Worm (Caenorhabditis elegans) whole organism, late embryonic: Measurements from ENCODE around the gene Y25C1A.6.

Experiments
- T23F11.4 ChIP-seq: fragments of 200-800 bp; sonication (Bioruptor generic); optimal IDR thresholded peaks from 2 replicates; lab custom pipeline; 2018; ENCODE audit warnings: mild to moderate bottlenecking, missing genetic modification characterization, missing compliant biosample characterization
- Y22D7AL.16 ChIP-seq: sonication (generic microtip); optimal IDR thresholded peaks from 2 replicates; lab custom pipeline; 2016; ENCODE audit warnings: missing genetic modification characterization, missing compliant biosample characterization
- ahr-1 ChIP-seq: sonication (generic microtip); optimal IDR thresholded peaks from 2 replicates; lab custom pipeline; 2016; ENCODE audit warnings: missing genetic modification characterization, missing compliant biosample characterization
- ceh-14 ChIP-seq: sonication (generic microtip); optimal IDR thresholded peaks from 2 replicates; lab custom pipeline; 2016; ENCODE audit warnings: missing genotype, missing genetic modification characterization, missing compliant biosample characterization
- ceh-19 ChIP-seq: fragments of 200-800 bp; sonication (Bioruptor generic); optimal IDR thresholded peaks from 2 replicates; lab custom pipeline; 2018; ENCODE audit warnings: mild to moderate bottlenecking, missing genetic modification characterization, missing compliant biosample characterization
- ceh-2 ChIP-seq: sonication (generic microtip); optimal IDR thresholded peaks from 2 replicates; lab custom pipeline; 2016; ENCODE audit warnings: missing genotype, missing genetic modification characterization, missing compliant biosample characterization
- ceh-31 ChIP-seq: sonication (generic microtip); optimal IDR thresholded peaks from 2 replicates; lab custom pipeline; 2016; ENCODE audit warnings: missing genetic modification characterization, missing compliant biosample characterization
- ceh-45 ChIP-seq: fragments of 200-800 bp; sonication (Bioruptor generic); IDR thresholded peaks from 2 replicates; pipeline ENCODE4 v1.3.6; 2022; ENCODE audit warnings: missing genetic modification reagents, missing genetic modification characterization, missing compliant biosample characterization
- che-1 ChIP-seq: sonication (generic microtip); optimal IDR thresholded peaks from 2 replicates; lab custom pipeline; 2016; ENCODE audit warnings: mild to moderate bottlenecking, missing genetic modification characterization, missing compliant biosample characterization
- dve-1 ChIP-seq: sonication (generic microtip); optimal IDR thresholded peaks from 2 replicates; lab custom pipeline; 2017; ENCODE audit warnings: antibody characterized with exemption, mild to moderate bottlenecking, missing genetic modification characterization, missing compliant biosample characterization
- elt-2 ChIP-seq: sonication (generic microtip); optimal IDR thresholded peaks from 2 replicates; lab custom pipeline; 2016; ENCODE audit warnings: missing genetic modification reagents, missing genetic modification characterization, missing compliant biosample characterization
- elt-4 ChIP-seq: sonication (generic microtip); optimal IDR thresholded peaks from 2 replicates; lab custom pipeline; 2016; ENCODE audit warnings: missing genetic modification characterization, missing compliant biosample characterization
- eyg-1 ChIP-seq: sonication (generic microtip); optimal IDR thresholded peaks from 2 replicates; lab custom pipeline; 2016; ENCODE audit warnings: missing genotype, missing genetic modification characterization, missing compliant biosample characterization
- fkh-10 ChIP-seq: fragments of 150-350 bp; optimal IDR thresholded peaks from 2 replicates; lab custom pipeline; 2014; ENCODE audit warnings: missing biosample characterization, missing genetic modification reagents, missing genetic modification characterization
- fkh-6 ChIP-seq: sonication (generic microtip); optimal IDR thresholded peaks from 2 replicates; lab custom pipeline; 2016; ENCODE audit warnings: missing genetic modification characterization, missing compliant biosample characterization
- hlh-13 ChIP-seq: fragments of 200-800 bp; sonication (Bioruptor generic); optimal IDR thresholded peaks from 2 replicates; lab custom pipeline; 2018; ENCODE audit warnings: mild to moderate bottlenecking, missing genetic modification characterization, missing compliant biosample characterization
- hlh-30 ChIP-seq: sonication (generic microtip); optimal IDR thresholded peaks from 2 replicates; lab custom pipeline; 2017; ENCODE audit warnings: antibody characterized with exemption, missing genetic modification characterization, missing compliant biosample characterization; ENCODE audit not compliant: insufficient read depth
- hlh-6 ChIP-seq: sonication (generic microtip); optimal IDR thresholded peaks from 2 replicates; lab custom pipeline; 2016; ENCODE audit warnings: missing genotype, missing genetic modification characterization, missing compliant biosample characterization
- lin-11 ChIP-seq: fragments of 200-800 bp; sonication (Bioruptor generic); optimal IDR thresholded peaks from 2 replicates; lab custom pipeline; 2018; ENCODE audit warnings: mild to moderate bottlenecking, missing genetic modification characterization, missing compliant biosample characterization
- nfya-1 ChIP-seq: sonication (generic microtip); optimal IDR thresholded peaks from 2 replicates; lab custom pipeline; 2017; ENCODE audit warnings: missing genetic modification characterization, mild to moderate bottlenecking, missing compliant biosample characterization, antibody characterized with exemption, moderate library complexity
- odd-2 ChIP-seq: sonication (generic microtip); optimal IDR thresholded peaks from 2 replicates; lab custom pipeline; 2017; ENCODE audit warnings: antibody characterized with exemption, mild to moderate bottlenecking, missing genetic modification characterization, missing compliant biosample characterization
- pat-9 ChIP-seq: fragments of 200-800 bp; sonication (Bioruptor generic); optimal IDR thresholded peaks from 2 replicates; lab custom pipeline; 2018; ENCODE audit warnings: mild to moderate bottlenecking, missing genetic modification characterization, moderate library complexity, missing compliant biosample characterization
- pqm-1 ChIP-seq: sonication (generic microtip); optimal IDR thresholded peaks from 2 replicates; lab custom pipeline; 2016; ENCODE audit warnings: missing genetic modification characterization, missing compliant biosample characterization
- ref-2 ChIP-seq: sonication (generic microtip); optimal IDR thresholded peaks from 2 replicates; lab custom pipeline; 2016; ENCODE audit warnings: missing genetic modification characterization, missing compliant biosample characterization
- rnt-1 ChIP-seq: sonication (generic microtip); optimal IDR thresholded peaks from 2 replicates; lab custom pipeline; 2016; ENCODE audit warnings: missing genetic modification characterization, missing compliant biosample characterization
- sox-2 ChIP-seq: fragments of 200-800 bp; sonication (Bioruptor generic); IDR thresholded peaks from 2 replicates; pipeline ENCODE4 v1.3.6; 2022; ENCODE audit warnings: missing genetic modification reagents, missing genetic modification characterization, missing compliant biosample characterization
- sox-4 ChIP-seq: sonication (generic microtip); optimal IDR thresholded peaks from 2 replicates; lab custom pipeline; 2017; ENCODE audit warnings: mild to moderate bottlenecking, missing genetic modification characterization, inconsistent platforms, missing compliant biosample characterization
- syd-9 ChIP-seq: sonication (generic microtip); optimal IDR thresholded peaks from 2 replicates; lab custom pipeline; 2016; ENCODE audit warnings: mild to moderate bottlenecking, missing genetic modification characterization, moderate library complexity, missing compliant biosample characterization
- unc-3 ChIP-seq, 2 experiments: fragments of 200-800 bp in 1 of 2; sonication (Bioruptor generic) in 1 of 2; sonication (generic microtip) in 1 of 2; conservative IDR thresholded peaks in 1 of 2; optimal IDR thresholded peaks in 1 of 2; 2 replicates each; pipeline versions ENCODE4 v1.3.6 to Lab custom; 2016 to 2022; ENCODE audit warnings: missing compliant biosample characterization in 2 of 2, missing genetic modification characterization in 2 of 2, missing genetic modification reagents in 1 of 2
- unc-55 ChIP-seq: sonication (generic microtip); optimal IDR thresholded peaks from 2 replicates; lab custom pipeline; 2017; ENCODE audit warnings: missing biosample characterization, missing genetic modification reagents, missing genetic modification characterization
- unc-86 ChIP-seq: sonication (generic microtip); optimal IDR thresholded peaks from 2 replicates; lab custom pipeline; 2016; ENCODE audit warnings: missing genetic modification characterization, missing compliant biosample characterization
- zip-5 ChIP-seq: sonication (generic microtip); optimal IDR thresholded peaks from 2 replicates; lab custom pipeline; 2016; ENCODE audit warnings: missing genetic modification characterization, missing compliant biosample characterization
- ztf-16 ChIP-seq: sonication (generic microtip); optimal IDR thresholded peaks from 2 replicates; lab custom pipeline; 2017; ENCODE audit warnings: missing genetic modification characterization, missing compliant biosample characterization

Y25C1A.6 gene

ce11 chrII:3045422-3045821 lies 15.5 kb upstream of the Y25C1A.6 start:
- TF ChIP-seq hlh-30 (no peak), elt-4 (tag; lab: Kevin White, UChicago) (peak; percentile 29), pat-9 (tag; lab: Kevin White, UChicago) (no peak)

- TF ChIP-seq hlh-6 (tag; lab: Kevin White, UChicago), result no peak
- no peak for TF ChIP-seq lin-11 (tag; lab: Kevin White, UChicago)
- no peak for TF ChIP-seq ceh-19 (GFP tag; lab: Kevin White, UChicago)
- no peak for TF ChIP-seq ceh-2 (tag; lab: Kevin White, UChicago)
- no peak for TF ChIP-seq ceh-45 (GFP tag; lab: Robert Waterston, UW)
- TF ChIP-seq, all 69 proteins: peak for 0
These were observed 15.0 kb upstream of the Y25C1A.6 start, which contains the start of gene sri-30 for ce11 chrII:3045875-3046274. Gene sri-30, plus strand, starts transcription at chrII:3046175.

- no peak for TF ChIP-seq fkh-6 (tag; lab: Kevin White, UChicago)
- TF ChIP-seq unc-55 (GFP tag; lab: Kevin White, UChicago), result no peak
- TF ChIP-seq unc-86 (tag; lab: Kevin White, UChicago), result no peak
- TF ChIP-seq che-1, result no peak
- no peak for TF ChIP-seq zip-5 (tag; lab: Kevin White, UChicago)
- no peak for TF ChIP-seq Y22D7AL.16
- TF ChIP-seq ztf-16 (tag; lab: Kevin White, UChicago), result no peak
- TF ChIP-seq pqm-1 (tag; lab: Kevin White, UChicago), result no peak
- TF ChIP-seq hlh-13 (GFP tag; lab: Kevin White, UChicago), result no peak
- TF ChIP-seq ceh-14, result no peak
- TF ChIP-seq unc-3 (GFP tag; conservative IDR thresholded peaks at IDR 0.05; lab: Robert Waterston, UW), result no peak
- TF ChIP-seq unc-3 (tag; optimal IDR thresholded peaks at IDR 0.05; lab: Kevin White, UChicago), result no peak
- TF ChIP-seq eyg-1 (tag; lab: Kevin White, UChicago), result no peak
- no peak for TF ChIP-seq syd-9 (tag; lab: Kevin White, UChicago)
- no peak for TF ChIP-seq sox-2 (GFP tag; lab: Robert Waterston, UW)
These were observed 12.5 kb upstream of the Y25C1A.6 start, which contains the start of gene sri-28 for ce11 chrII:3048378-3048777. Gene sri-28, plus strand, starts transcription at chrII:3048678.

- peak; percentile 62 for TF ChIP-seq dve-1 (tag; lab: Kevin White, UChicago)
- no peak for TF ChIP-seq ahr-1
These were observed 11.9 kb upstream of the Y25C1A.6 start for ce11 chrII:3048989-3049388.

ce11 chrII:3050703-3051102 lies 10.2 kb upstream of the Y25C1A.6 start, which contains the start of gene sri-31:
Gene sri-31, plus strand, starts transcription at chrII:3051003.
- TF ChIP-seq ahr-1 (no peak), odd-2 (tag; lab: Kevin White, UChicago) (no peak), fkh-10 (GFP tag; lab: Kevin White, UChicago) (no peak), ref-2 (tag; lab: Kevin White, UChicago) (no peak), nfya-1 (no peak), hlh-30 (no peak), ceh-31 (tag; lab: Kevin White, UChicago) (no peak), rnt-1 (tag; lab: Kevin White, UChicago) (no peak), T23F11.4 (GFP tag; lab: Kevin White, UChicago) (no peak), elt-2 (tag; lab: Kevin White, UChicago) (no peak), lin-11 (tag; lab: Kevin White, UChicago) (no peak)

ce11 chrII:3051332-3051731 lies 9.6 kb upstream of the Y25C1A.6 start:
- TF ChIP-seq sox-4 (tag; lab: Kevin White, UChicago) (no peak), ahr-1 (no peak), ceh-2 (tag; lab: Kevin White, UChicago) (no peak), elt-4 (tag; lab: Kevin White, UChicago) (no peak), zip-5 (tag; lab: Kevin White, UChicago) (no peak), pat-9 (tag; lab: Kevin White, UChicago) (no peak)
- TF ChIP-seq, all 69 proteins: peak for 0
